Worm (Caenorhabditis elegans) whole organism, mixed stage, embryonic: Measurements from ENCODE around the gene ifa-4.

ENCODE experiments used
- M03D4.4 ChIP-seq: sonication (generic microtip); optimal IDR thresholded peaks from 2 replicates; lab custom pipeline; 2017; ENCODE audit warnings: mild to moderate bottlenecking, missing genetic modification characterization, missing compliant biosample characterization
- bed-3 ChIP-seq: fragments of 200-800 bp; sonication (Bioruptor generic); optimal IDR thresholded peaks from 3 replicates; lab custom pipeline; 2018; ENCODE audit warnings: mild to moderate bottlenecking, missing genetic modification characterization, moderate library complexity, missing compliant biosample characterization
- blmp-1 ChIP-seq: fragments of 150-350 bp; optimal IDR thresholded peaks from 2 replicates; lab custom pipeline; 2014; ENCODE audit warnings: missing biosample characterization, missing genetic modification characterization
- ceh-39 ChIP-seq: fragments of 150-350 bp; optimal IDR thresholded peaks from 2 replicates; lab custom pipeline; 2014; ENCODE audit warnings: missing biosample characterization, missing genetic modification characterization
- ceh-43 ChIP-seq: fragments of 200-800 bp; sonication (Bioruptor generic); optimal IDR thresholded peaks from 2 replicates; lab custom pipeline; 2018; ENCODE audit warnings: mild to moderate bottlenecking, missing genetic modification characterization, moderate library complexity, missing compliant biosample characterization
- ceh-83 ChIP-seq: fragments of 200-800 bp; sonication (Bioruptor generic); optimal IDR thresholded peaks from 2 replicates; lab custom pipeline; 2018; ENCODE audit warnings: mild to moderate bottlenecking, missing genetic modification characterization, missing compliant biosample characterization
- ces-1 ChIP-seq: fragments of 150-350 bp; optimal IDR thresholded peaks from 2 replicates; lab custom pipeline; 2014; ENCODE audit warnings: missing biosample characterization, missing genetic modification reagents, missing genetic modification characterization
- cnd-1 ChIP-seq: fragments of 200-800 bp; sonication (Bioruptor generic); optimal IDR thresholded peaks from 2 replicates; lab custom pipeline; 2018; ENCODE audit warnings: mild to moderate bottlenecking, missing genetic modification characterization, missing compliant biosample characterization
- elt-1 ChIP-seq: sonication (generic microtip); optimal IDR thresholded peaks from 2 replicates; lab custom pipeline; 2017; ENCODE audit warnings: missing genetic modification characterization, mild to moderate bottlenecking, missing compliant biosample characterization, antibody characterized with exemption, moderate library complexity, borderline replicate concordance; ENCODE audit not compliant: insufficient read depth
- elt-3 ChIP-seq: fragments of 150-350 bp; optimal IDR thresholded peaks from 2 replicates; lab custom pipeline; 2014; ENCODE audit warnings: missing biosample characterization, missing genetic modification characterization
- flh-1 ChIP-seq: fragments of 200-800 bp; sonication (Bioruptor generic); optimal IDR thresholded peaks from 2 replicates; lab custom pipeline; 2018; ENCODE audit warnings: mild to moderate bottlenecking, missing genetic modification characterization, moderate library complexity, missing compliant biosample characterization
- ham-2 ChIP-seq: fragments of 200-800 bp; sonication (Bioruptor generic); optimal IDR thresholded peaks from 2 replicates; lab custom pipeline; 2018; ENCODE audit warnings: mild to moderate bottlenecking, missing genetic modification characterization, missing compliant biosample characterization
- hlh-1 ChIP-seq: fragments of 150-350 bp; optimal IDR thresholded peaks from 2 replicates; lab custom pipeline; 2014; ENCODE audit warnings: missing biosample characterization, missing genetic modification reagents, missing genetic modification characterization
- lin-13 ChIP-seq: fragments of 150-350 bp; optimal IDR thresholded peaks from 2 replicates; lab custom pipeline; 2014; ENCODE audit warnings: missing biosample characterization, missing genetic modification characterization
- lin-32 ChIP-seq: fragments of 200-800 bp; sonication (Bioruptor generic); optimal IDR thresholded peaks from 2 replicates; lab custom pipeline; 2018; ENCODE audit warnings: mild to moderate bottlenecking, missing genetic modification characterization, missing compliant biosample characterization
- lsy-2 ChIP-seq: fragments of 150-350 bp; optimal IDR thresholded peaks from 2 replicates; lab custom pipeline; 2014; ENCODE audit warnings: missing biosample characterization, missing genetic modification characterization
- mab-5 ChIP-seq: fragments of 150-350 bp; optimal IDR thresholded peaks from 2 replicates; lab custom pipeline; 2014; ENCODE audit warnings: missing biosample characterization, missing genetic modification characterization
- mep-1 ChIP-seq: fragments of 150-350 bp; optimal IDR thresholded peaks from 2 replicates; lab custom pipeline; 2017; ENCODE audit warnings: missing biosample characterization, missing genetic modification reagents, missing genetic modification characterization, inconsistent platforms
- mls-2 ChIP-seq: sonication (generic microtip); optimal IDR thresholded peaks from 2 replicates; lab custom pipeline; 2016; ENCODE audit warnings: mild to moderate bottlenecking, missing genetic modification characterization, moderate library complexity, missing compliant biosample characterization
- nhr-12 ChIP-seq: fragments of 150-350 bp; optimal IDR thresholded peaks from 2 replicates; lab custom pipeline; 2014; ENCODE audit warnings: missing biosample characterization, missing genetic modification characterization
- nhr-237 ChIP-seq: fragments of 150-350 bp; optimal IDR thresholded peaks from 2 replicates; lab custom pipeline; 2014; ENCODE audit warnings: missing biosample characterization, missing genetic modification characterization
- nhr-28 ChIP-seq: fragments of 150-350 bp; optimal IDR thresholded peaks from 2 replicates; lab custom pipeline; 2014; ENCODE audit warnings: missing biosample characterization, missing genetic modification characterization
- nhr-76 ChIP-seq: sonication (generic microtip); optimal IDR thresholded peaks from 2 replicates; lab custom pipeline; 2017; ENCODE audit warnings: missing biosample characterization, missing genetic modification characterization
- pha-4 ChIP-seq: fragments of 150-350 bp; optimal IDR thresholded peaks from 2 replicates; lab custom pipeline; 2018; ENCODE audit warnings: missing biosample characterization, missing genetic modification reagents, missing genetic modification characterization
- sem-2 ChIP-seq: fragments of 200-800 bp; sonication (Bioruptor generic); optimal IDR thresholded peaks from 2 replicates; lab custom pipeline; 2018; ENCODE audit warnings: mild to moderate bottlenecking, missing genetic modification characterization, missing compliant biosample characterization
- snpc-4 ChIP-seq: fragments of 150-350 bp; optimal IDR thresholded peaks from 2 replicates; lab custom pipeline; 2014; ENCODE audit warnings: missing biosample characterization, missing genetic modification characterization
- sptf-1 ChIP-seq: sonication (generic microtip); optimal IDR thresholded peaks from 2 replicates; lab custom pipeline; 2017; ENCODE audit warnings: mild to moderate bottlenecking, missing genetic modification characterization, moderate library complexity, missing compliant biosample characterization
- tbx-8 ChIP-seq: fragments of 200-800 bp; sonication (Bioruptor generic); optimal IDR thresholded peaks from 2 replicates; lab custom pipeline; 2018; ENCODE audit warnings: mild to moderate bottlenecking, missing genetic modification characterization, moderate library complexity, missing compliant biosample characterization
- unc-120 ChIP-seq: sonication (generic microtip); optimal IDR thresholded peaks from 2 replicates; lab custom pipeline; 2017; ENCODE audit warnings: missing genetic modification characterization, missing compliant biosample characterization; ENCODE audit not compliant: poor library complexity, severe bottlenecking
- unc-62 ChIP-seq: fragments of 150-350 bp; optimal IDR thresholded peaks from 2 replicates; lab custom pipeline; 2014; ENCODE audit warnings: missing biosample characterization, missing genetic modification reagents, missing genetic modification characterization
- zip-8 ChIP-seq: fragments of 150-350 bp; optimal IDR thresholded peaks from 2 replicates; lab custom pipeline; 2014; ENCODE audit warnings: missing biosample characterization, missing genetic modification characterization
- ztf-11 ChIP-seq: fragments of 150-350 bp; optimal IDR thresholded peaks from 2 replicates; lab custom pipeline; 2014; ENCODE audit warnings: missing biosample characterization, missing genetic modification characterization

Gene ifa-4

ce11 chrX:4947749-4948148 lies 32.0 kb upstream of the ifa-4 start, which contains the start of gene tyra-3:
Gene tyra-3 (plus strand): TSS chrX:4948049.
- TF ChIP-seq elt-3 (tag; lab: Kevin White, UChicago) (no peak), ces-1 (GFP tag; lab: Kevin White, UChicago) (no peak), elt-1 (no peak), cnd-1 (no peak), ceh-83 (GFP tag; lab: Kevin White, UChicago) (no peak), lin-32 (no peak), flh-1 (no peak), ham-2 (GFP tag; lab: Kevin White, UChicago) (no peak), ztf-11 (tag; lab: Kevin White, UChicago) (no peak), lsy-2 (tag; lab: Kevin White, UChicago) (no peak), mls-2 (tag; lab: Kevin White, UChicago) (no peak), ceh-39 (no peak), sptf-1 (tag; lab: Kevin White, UChicago) (no peak), bed-3 (GFP tag; lab: Kevin White, UChicago) (no peak), unc-62 (GFP tag; lab: Kevin White, UChicago) (no peak), tbx-8 (GFP tag; lab: Kevin White, UChicago) (no peak), snpc-4 (tag; lab: Kevin White, UChicago) (no peak), M03D4.4 (tag; lab: Kevin White, UChicago) (no peak), unc-120 (tag; lab: Kevin White, UChicago) (no peak), nhr-237 (tag; lab: Kevin White, UChicago) (no peak)

- TF ChIP-seq sem-2 (no peak), nhr-76 (tag; lab: Kevin White, UChicago) (no peak), mab-5 (tag; lab: Kevin White, UChicago) (no peak), ham-2 (GFP tag; lab: Kevin White, UChicago) (no peak)
These were observed 23.2 kb upstream of the ifa-4 start for ce11 chrX:4938990-4939389.

DNA sequence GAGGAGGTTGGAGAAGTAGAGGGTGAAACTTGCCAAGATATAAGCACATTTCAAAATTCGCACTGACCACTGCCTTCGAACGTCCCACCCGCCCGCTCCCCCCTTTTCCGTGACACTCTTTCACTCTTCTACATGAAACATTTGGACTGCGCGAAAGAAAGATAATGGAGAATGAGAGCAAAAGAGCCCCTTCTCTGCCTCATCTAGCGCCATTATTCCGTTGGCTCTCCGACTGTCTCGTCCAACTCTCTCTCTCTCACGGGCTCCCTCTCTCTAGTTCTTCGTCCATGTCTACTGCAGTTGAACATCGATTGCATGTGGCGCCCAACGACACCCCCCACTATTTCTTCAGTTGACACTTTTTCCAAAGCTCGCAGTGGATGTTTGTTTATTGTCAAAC lies 17.2 kb upstream of the ifa-4 start:
- TF ChIP-seq M03D4.4 (tag; lab: Kevin White, UChicago): no peak
- no peak for TF ChIP-seq lin-13 (tag; lab: Kevin White, UChicago)
- TF ChIP-seq zip-8 (tag; lab: Kevin White, UChicago): no peak
- TF ChIP-seq nhr-28 (tag; lab: Kevin White, UChicago): no peak
- TF ChIP-seq mab-5 (tag; lab: Kevin White, UChicago): no peak
- peak; percentile 56 for TF ChIP-seq ces-1 (GFP tag; lab: Kevin White, UChicago)
- no peak for TF ChIP-seq hlh-1 (tag; lab: Kevin White, UChicago)
- no peak for TF ChIP-seq tbx-8 (GFP tag; lab: Kevin White, UChicago)

ce11 chrX:4932023-4932422 lies 16.2 kb upstream of the ifa-4 start:
- no peak for TF ChIP-seq nhr-237 (tag; lab: Kevin White, UChicago)
- TF ChIP-seq mep-1: no peak
- TF ChIP-seq cnd-1: no peak
- TF ChIP-seq ceh-43 (GFP tag; lab: Kevin White, UChicago): no peak
- TF ChIP-seq ces-1 (GFP tag; lab: Kevin White, UChicago): peak; percentile 78

- no peak for TF ChIP-seq bed-3 (GFP tag; lab: Kevin White, UChicago)
- no peak for TF ChIP-seq mep-1
These were observed 13.9 kb upstream of the ifa-4 start, which contains the start of gene mct-4 for ce11 chrX:4929657-4930056. Gene mct-4 (minus strand): TSS chrX:4929757.

- TF ChIP-seq ceh-43 (GFP tag; lab: Kevin White, UChicago) (no peak), unc-120 (tag; lab: Kevin White, UChicago) (no peak), ceh-83 (GFP tag; lab: Kevin White, UChicago) (no peak), pha-4 (tag; lab: Kevin White, UChicago) (no peak), M03D4.4 (tag; lab: Kevin White, UChicago) (no peak), nhr-12 (tag; lab: Kevin White, UChicago) (no peak), cnd-1 (no peak), lin-13 (tag; lab: Kevin White, UChicago) (no peak), unc-62 (GFP tag; lab: Kevin White, UChicago) (no peak), lsy-2 (tag; lab: Kevin White, UChicago) (no peak), blmp-1 (tag; lab: Kevin White, UChicago) (no peak), bed-3 (GFP tag; lab: Kevin White, UChicago) (no peak), ceh-39 (no peak), nhr-28 (tag; lab: Kevin White, UChicago) (no peak), mls-2 (tag; lab: Kevin White, UChicago) (no peak)
These were observed 12.3 kb upstream of the ifa-4 start for ce11 chrX:4928118-4928517.
